Worm (Caenorhabditis elegans) whole organism, late embryonic: ENCODE data around the gene pxn-2.

ENCODE experiments used
- C08G9.2 ChIP-seq: sonication (generic microtip); optimal IDR thresholded peaks from 2 replicates; lab custom pipeline; 2016; ENCODE audit warnings: mild to moderate bottlenecking, missing genetic modification characterization, moderate library complexity, missing compliant biosample characterization
- F13H6.1 ChIP-seq: sonication (generic microtip); optimal IDR thresholded peaks from 2 replicates; lab custom pipeline; 2016; ENCODE audit warnings: missing genetic modification characterization, missing compliant biosample characterization
- K02D7.2 ChIP-seq: sonication (generic microtip); optimal IDR thresholded peaks from 2 replicates; lab custom pipeline; 2017; ENCODE audit warnings: mild to moderate bottlenecking, missing genetic modification characterization, missing compliant biosample characterization
- Y22D7AL.16 ChIP-seq: sonication (generic microtip); optimal IDR thresholded peaks from 2 replicates; lab custom pipeline; 2016; ENCODE audit warnings: missing genetic modification characterization, missing compliant biosample characterization
- ahr-1 ChIP-seq: sonication (generic microtip); optimal IDR thresholded peaks from 2 replicates; lab custom pipeline; 2016; ENCODE audit warnings: missing genetic modification characterization, missing compliant biosample characterization
- ceh-18 ChIP-seq: sonication (generic microtip); optimal IDR thresholded peaks from 2 replicates; lab custom pipeline; 2016; ENCODE audit warnings: missing genetic modification characterization, missing compliant biosample characterization
- ceh-2 ChIP-seq: sonication (generic microtip); optimal IDR thresholded peaks from 2 replicates; lab custom pipeline; 2016; ENCODE audit warnings: missing genotype, missing genetic modification characterization, missing compliant biosample characterization
- ceh-22 ChIP-seq: sonication (generic microtip); optimal IDR thresholded peaks from 2 replicates; lab custom pipeline; 2017; ENCODE audit warnings: missing biosample characterization, missing genetic modification characterization
- ceh-30 ChIP-seq: fragments of 150-350 bp; optimal IDR thresholded peaks from 2 replicates; lab custom pipeline; 2014; ENCODE audit warnings: missing biosample characterization, missing genetic modification characterization
- ceh-31 ChIP-seq: sonication (generic microtip); optimal IDR thresholded peaks from 2 replicates; lab custom pipeline; 2016; ENCODE audit warnings: missing genetic modification characterization, missing compliant biosample characterization
- ceh-34 ChIP-seq: sonication (generic microtip); optimal IDR thresholded peaks from 2 replicates; lab custom pipeline; 2016; ENCODE audit warnings: mild to moderate bottlenecking, missing genetic modification characterization, missing compliant biosample characterization
- ceh-48 ChIP-seq: sonication (generic microtip); optimal IDR thresholded peaks from 2 replicates; lab custom pipeline; 2016; ENCODE audit warnings: missing genetic modification characterization, inconsistent platforms, missing compliant biosample characterization
- ceh-9 ChIP-seq: sonication (generic microtip); optimal IDR thresholded peaks from 2 replicates; lab custom pipeline; 2016; ENCODE audit warnings: mild to moderate bottlenecking, missing genetic modification characterization, inconsistent platforms, missing compliant biosample characterization
- dve-1 ChIP-seq: sonication (generic microtip); optimal IDR thresholded peaks from 2 replicates; lab custom pipeline; 2017; ENCODE audit warnings: antibody characterized with exemption, mild to moderate bottlenecking, missing genetic modification characterization, missing compliant biosample characterization
- eyg-1 ChIP-seq: sonication (generic microtip); optimal IDR thresholded peaks from 2 replicates; lab custom pipeline; 2016; ENCODE audit warnings: missing genotype, missing genetic modification characterization, missing compliant biosample characterization
- fkh-6 ChIP-seq: sonication (generic microtip); optimal IDR thresholded peaks from 2 replicates; lab custom pipeline; 2016; ENCODE audit warnings: missing genetic modification characterization, missing compliant biosample characterization
- hlh-6 ChIP-seq: sonication (generic microtip); optimal IDR thresholded peaks from 2 replicates; lab custom pipeline; 2016; ENCODE audit warnings: missing genotype, missing genetic modification characterization, missing compliant biosample characterization
- hlh-8 ChIP-seq: sonication (generic microtip); optimal IDR thresholded peaks from 2 replicates; lab custom pipeline; 2016; ENCODE audit warnings: missing genotype, missing genetic modification characterization, missing compliant biosample characterization
- lin-11 ChIP-seq: fragments of 200-800 bp; sonication (Bioruptor generic); optimal IDR thresholded peaks from 2 replicates; lab custom pipeline; 2018; ENCODE audit warnings: mild to moderate bottlenecking, missing genetic modification characterization, missing compliant biosample characterization
- mec-3 ChIP-seq: sonication (generic microtip); optimal IDR thresholded peaks from 2 replicates; lab custom pipeline; 2016; ENCODE audit warnings: borderline replicate concordance, missing genetic modification characterization, missing compliant biosample characterization
- nhr-11 ChIP-seq: fragments of 150-350 bp; optimal IDR thresholded peaks from 2 replicates; lab custom pipeline; 2014; ENCODE audit warnings: missing biosample characterization, missing genetic modification characterization
- nhr-232 ChIP-seq: sonication (generic microtip); optimal IDR thresholded peaks from 2 replicates; lab custom pipeline; 2016; ENCODE audit warnings: missing genetic modification characterization, missing compliant biosample characterization
- npax-4 ChIP-seq: sonication (generic microtip); optimal IDR thresholded peaks from 2 replicates; lab custom pipeline; 2016; ENCODE audit warnings: missing genetic modification characterization, missing compliant biosample characterization
- odd-2 ChIP-seq: sonication (generic microtip); optimal IDR thresholded peaks from 2 replicates; lab custom pipeline; 2017; ENCODE audit warnings: antibody characterized with exemption, mild to moderate bottlenecking, missing genetic modification characterization, missing compliant biosample characterization
- pag-3 ChIP-seq: sonication (generic microtip); optimal IDR thresholded peaks from 2 replicates; lab custom pipeline; 2016; ENCODE audit warnings: missing compliant biosample characterization, missing genetic modification characterization, borderline replicate concordance
- pat-9 ChIP-seq: fragments of 200-800 bp; sonication (Bioruptor generic); optimal IDR thresholded peaks from 2 replicates; lab custom pipeline; 2018; ENCODE audit warnings: mild to moderate bottlenecking, missing genetic modification characterization, moderate library complexity, missing compliant biosample characterization
- ref-2 ChIP-seq: sonication (generic microtip); optimal IDR thresholded peaks from 2 replicates; lab custom pipeline; 2016; ENCODE audit warnings: missing genetic modification characterization, missing compliant biosample characterization
- sdc-2 ChIP-seq: sonication (generic microtip); optimal IDR thresholded peaks from 2 replicates; lab custom pipeline; 2016; ENCODE audit warnings: missing genotype, missing genetic modification characterization, missing compliant biosample characterization
- sox-2 ChIP-seq: fragments of 200-800 bp; sonication (Bioruptor generic); IDR thresholded peaks from 2 replicates; pipeline ENCODE4 v1.3.6; 2022; ENCODE audit warnings: missing genetic modification reagents, missing genetic modification characterization, missing compliant biosample characterization
- unc-3 ChIP-seq, 2 experiments: fragments of 200-800 bp in 1 of 2; sonication (Bioruptor generic) in 1 of 2; sonication (generic microtip) in 1 of 2; conservative IDR thresholded peaks in 1 of 2; optimal IDR thresholded peaks in 1 of 2; 2 replicates each; pipeline versions ENCODE4 v1.3.6 to Lab custom; 2016 to 2022; ENCODE audit warnings: missing compliant biosample characterization in 2 of 2, missing genetic modification characterization in 2 of 2, missing genetic modification reagents in 1 of 2
- unc-86 ChIP-seq: sonication (generic microtip); optimal IDR thresholded peaks from 2 replicates; lab custom pipeline; 2016; ENCODE audit warnings: missing genetic modification characterization, missing compliant biosample characterization
- zip-5 ChIP-seq: sonication (generic microtip); optimal IDR thresholded peaks from 2 replicates; lab custom pipeline; 2016; ENCODE audit warnings: missing genetic modification characterization, missing compliant biosample characterization

Gene pxn-2

ce11 chrX:10976447-10977196, 2.5 kb downstream of the pxn-2 start:
- TF ChIP-seq dve-1 (tag; lab: Kevin White, UChicago): no peak
- TF ChIP-seq unc-86 (tag; lab: Kevin White, UChicago): no peak
- TF ChIP-seq ceh-48 (tag; lab: Kevin White, UChicago): no peak
- TF ChIP-seq npax-4 (tag; lab: Kevin White, UChicago): no peak
- TF ChIP-seq ref-2: no peak
- no peak for TF ChIP-seq nhr-232 (tag; lab: Kevin White, UChicago)
- no peak for TF ChIP-seq ceh-34 (tag; lab: Kevin White, UChicago)

- no peak for TF ChIP-seq lin-11 (tag; lab: Kevin White, UChicago)
- TF ChIP-seq ahr-1 (tag; lab: Kevin White, UChicago): no peak
- TF ChIP-seq ceh-18 (tag; lab: Kevin White, UChicago): no peak
- no peak for TF ChIP-seq eyg-1
- no peak for TF ChIP-seq hlh-6 (tag; lab: Kevin White, UChicago)
- no peak for TF ChIP-seq ceh-9 (tag; lab: Kevin White, UChicago)
- no peak for TF ChIP-seq fkh-6 (tag; lab: Kevin White, UChicago)
- TF ChIP-seq odd-2 (tag; lab: Kevin White, UChicago): no peak
- TF ChIP-seq zip-5: no peak
- TF ChIP-seq ceh-30 (tag; lab: Kevin White, UChicago): no peak
- no peak for TF ChIP-seq F13H6.1 (tag; lab: Kevin White, UChicago)
- TF ChIP-seq ceh-22: no peak
Observed at ce11 chrX:10971118-10971517, 8.0 kb downstream of the pxn-2 start.

ce11 chrX:10970629-10971028, 8.5 kb downstream of the pxn-2 start, which contains the start of gene K09C8.8:
K09C8.8 (plus strand) TSS chrX:10970929.
- TF ChIP-seq ceh-9 (tag; lab: Kevin White, UChicago) (no peak), mec-3 (tag; lab: Kevin White, UChicago) (no peak), odd-2 (tag; lab: Kevin White, UChicago) (no peak), ceh-48 (tag; lab: Kevin White, UChicago) (no peak), pag-3 (tag; lab: Kevin White, UChicago) (no peak), eyg-1 (no peak), pat-9 (tag; lab: Kevin White, UChicago) (no peak), nhr-11 (tag; lab: Kevin White, UChicago) (no peak), sdc-2 (no peak), unc-3 (GFP tag; conservative IDR thresholded peaks at IDR 0.05; lab: Robert Waterston, UW) (no peak), unc-3 (tag; optimal IDR thresholded peaks at IDR 0.05; lab: Kevin White, UChicago) (no peak), ceh-2 (tag; lab: Kevin White, UChicago) (no peak), C08G9.2 (tag; lab: Kevin White, UChicago) (no peak), hlh-8 (tag; lab: Kevin White, UChicago) (no peak)

- TF ChIP-seq ceh-34 (tag; lab: Kevin White, UChicago): no peak
- no peak for TF ChIP-seq sox-2 (GFP tag; lab: Robert Waterston, UW)
- TF ChIP-seq fkh-6 (tag; lab: Kevin White, UChicago): no peak
- no peak for TF ChIP-seq sdc-2
- no peak for TF ChIP-seq ceh-22
- no peak for TF ChIP-seq unc-86 (tag; lab: Kevin White, UChicago)
- no peak for TF ChIP-seq K02D7.2
- no peak for TF ChIP-seq ceh-31 (tag; lab: Kevin White, UChicago)
- no peak for TF ChIP-seq hlh-6 (tag; lab: Kevin White, UChicago)
- TF ChIP-seq mec-3 (tag; lab: Kevin White, UChicago): no peak
- no peak for TF ChIP-seq Y22D7AL.16 (tag; lab: Kevin White, UChicago)
- no peak for TF ChIP-seq nhr-11 (tag; lab: Kevin White, UChicago)
Observed at ce11 chrX:10967698-10968097, 11.4 kb downstream of the pxn-2 start, which contains the start of gene K09C8.9. K09C8.9 (minus strand) TSS chrX:10967798.
